Worm (Caenorhabditis elegans): ENCODE measurements around the gene ugt-22.
"Not testable (repeated sequence)": the region's sequence is repeated elsewhere in the genome, so short reads cannot be mapped to it uniquely, and the experiment has no call there.

ce11 chrIV:13597813-13598212, 41.2 kb upstream of the ugt-22 start, which contains the start of gene Y45F10B.9:
- not testable (repeated sequence) for TF ChIP-seq sea-2 (GFP tag; optimal IDR thresholded peaks at IDR 0.05); pqm-1 (tag; optimal IDR thresholded peaks at IDR 0.05); ztf-11 (tag; optimal IDR thresholded peaks at IDR 0.05); skn-1 (tag; optimal IDR thresholded peaks at IDR 0.05); lin-39 (tag; optimal IDR thresholded peaks at IDR 0.05); lin-15B (tag; optimal IDR thresholded peaks at IDR 0.05); nhr-77 (tag; optimal IDR thresholded peaks at IDR 0.05); elt-1 (tag; optimal IDR thresholded peaks at IDR 0.05); nhr-28 (tag; optimal IDR thresholded peaks at IDR 0.05); nfya-1 (tag; optimal IDR thresholded peaks at IDR 0.05; ENCODE audit: insufficient read depth); nhr-11 (tag; optimal IDR thresholded peaks at IDR 0.05); unc-62 (GFP tag; optimal IDR thresholded peaks at IDR 0.05)
